Fruit fly (Drosophila melanogaster): ENCODE data around the gene Ncoa6.

Gene Ncoa6

DNA sequence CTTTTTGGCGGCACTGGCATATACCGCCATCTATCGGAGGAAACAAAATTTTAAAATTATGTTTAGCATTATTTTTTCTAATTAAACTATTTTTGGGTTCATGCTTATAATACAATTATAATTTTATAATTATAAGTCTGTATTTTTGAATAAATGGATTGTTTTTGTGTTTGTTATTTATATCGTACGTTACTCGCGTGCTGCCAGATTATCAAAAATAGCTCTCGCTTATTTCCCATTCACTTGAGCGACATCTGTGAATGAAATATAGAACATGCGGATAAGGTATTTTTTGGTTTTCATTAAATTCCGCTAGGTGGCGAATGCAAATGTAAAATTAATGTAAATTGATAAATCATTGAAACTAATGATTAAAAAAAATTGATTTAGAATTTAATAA is 39.4 kb upstream of the Ncoa6 start (continued):
- TF ChIP-seq CG12391 (tag; optimal IDR thresholded peaks at IDR 0.05) (peak; percentile 44), CG7556 (GFP tag; optimal IDR thresholded peaks at IDR 0.05) (no peak), jumu (GFP tag; optimal IDR thresholded peaks at IDR 0.05) (no peak), fd96Cb (tag; optimal IDR thresholded peaks at IDR 0.05) (no peak), Hey (tag; optimal IDR thresholded peaks at IDR 0.05) (no peak), Hr3 (GFP tag; optimal IDR thresholded peaks at IDR 0.05) (peak; percentile 32), CG11247 (GFP tag; IDR thresholded peaks at IDR 0.05) (no peak), CG4282 (GFP tag; optimal IDR thresholded peaks at IDR 0.05) (no peak), pum (GFP tag; optimal IDR thresholded peaks at IDR 0.05) (no peak), unpg (GFP tag; optimal IDR thresholded peaks at IDR 0.05) (no peak), CG15601 (tag; optimal IDR thresholded peaks at IDR 0.05) (peak; percentile 23), luna (GFP tag; optimal IDR thresholded peaks at IDR 0.05) (no peak), Ssrp (tag; optimal IDR thresholded peaks at IDR 0.05) (peak; percentile 8), CG13123 (GFP tag; optimal IDR thresholded peaks at IDR 0.05) (no peak), Gug (GFP tag; IDR thresholded peaks at IDR 0.05) (no peak), Awh (GFP tag; IDR thresholded peaks at IDR 0.05) (no peak), CG8765 (GFP tag; IDR thresholded peaks at IDR 0.05) (no peak), Nf-YA (GFP tag; IDR thresholded peaks at IDR 0.05) (no peak), repo (GFP tag; optimal IDR thresholded peaks at IDR 0.05) (no peak), eyg (GFP tag; optimal IDR thresholded peaks at IDR 0.05) (no peak), CG11723 (GFP tag; optimal IDR thresholded peaks at IDR 0.05) (no peak), slbo (GFP tag; IDR thresholded peaks at IDR 0.05) (peak; percentile 61), p53 (GFP tag; optimal IDR thresholded peaks at IDR 0.05) (no peak), CG14050 (GFP tag; IDR thresholded peaks at IDR 0.05) (no peak), PHDP (tag; optimal IDR thresholded peaks at IDR 0.05) (no peak), CG42726 (GFP tag; IDR thresholded peaks at IDR 0.05; ENCODE audit: partially characterized antibody) (0 out of 2 replicates have a peak, but pooled peaks have one; percentile 41), ara (GFP tag; IDR thresholded peaks at IDR 0.05) (no peak), fru (optimal IDR thresholded peaks at IDR 0.05) (no peak), slou (GFP tag; optimal IDR thresholded peaks at IDR 0.05) (no peak), CG33557 (GFP tag; optimal IDR thresholded peaks at IDR 0.05) (peak; percentile 5), D19B (GFP tag; optimal IDR thresholded peaks at IDR 0.05) (no peak), Hr39 (optimal IDR thresholded peaks at IDR 0.05) (no peak), grau (tag; optimal IDR thresholded peaks at IDR 0.05) (peak; percentile 31), HmgZ (tag; optimal IDR thresholded peaks at IDR 0.05) (no peak), Lhr (GFP tag; optimal IDR thresholded peaks at IDR 0.05) (peak; percentile 57), CG13894 (tag; optimal IDR thresholded peaks at IDR 0.05) (no peak), CG8944 (GFP tag; optimal IDR thresholded peaks at IDR 0.05) (no peak), tgo (GFP tag; IDR thresholded peaks at IDR 0.05) (no peak), ewg (GFP tag; optimal IDR thresholded peaks at IDR 0.05) (no peak), her (GFP tag; optimal IDR thresholded peaks at IDR 0.05) (no peak), CG7271 (tag; optimal IDR thresholded peaks at IDR 0.05) (peak; percentile 2), CG14860 (GFP tag; IDR thresholded peaks at IDR 0.05; ENCODE audit: partially characterized antibody) (no peak), onecut (GFP tag; IDR thresholded peaks at IDR 0.05) (no peak), Drgx (GFP tag; IDR thresholded peaks at IDR 0.05) (no peak), Sox102F (GFP tag; optimal IDR thresholded peaks at IDR 0.05) (peak; percentile 31), eve (GFP tag; optimal IDR thresholded peaks at IDR 0.05) (no peak), Dip2 (GFP tag; IDR thresholded peaks at IDR 0.05) (peak; percentile 78), Doc2 (GFP tag; IDR thresholded peaks at IDR 0.05) (no peak), CG11398 (GFP tag; optimal IDR thresholded peaks at IDR 0.05) (no peak), CG6175 (GFP tag; IDR thresholded peaks at IDR 0.05) (no peak), Scr (GFP tag; IDR thresholded peaks at IDR 0.05; ENCODE audit: partially characterized antibody) (no peak), dimm (GFP tag; IDR thresholded peaks at IDR 0.05) (no peak), CG13775 (GFP tag; optimal IDR thresholded peaks at IDR 0.05) (no peak)

All from whole organism, embryonic.